Fruit fly (Drosophila melanogaster) whole organism, wandering third instar larva: Measurements from ENCODE around the gene betaNACtes1.

ENCODE experiments used
- OdsH ChIP-seq: fragments of 200-800 bp; sonication (Bioruptor generic); optimal IDR thresholded peaks from 2 replicates; lab custom pipeline; 2016; ENCODE audit warnings: missing biosample characterization, mild to moderate bottlenecking, missing genetic modification characterization
- usp ChIP-seq: fragments of >200 bp; optimal IDR thresholded peaks from 2 replicates; lab custom pipeline; 2017; ENCODE audit warnings: missing biosample characterization, missing genetic modification characterization

DNA sequence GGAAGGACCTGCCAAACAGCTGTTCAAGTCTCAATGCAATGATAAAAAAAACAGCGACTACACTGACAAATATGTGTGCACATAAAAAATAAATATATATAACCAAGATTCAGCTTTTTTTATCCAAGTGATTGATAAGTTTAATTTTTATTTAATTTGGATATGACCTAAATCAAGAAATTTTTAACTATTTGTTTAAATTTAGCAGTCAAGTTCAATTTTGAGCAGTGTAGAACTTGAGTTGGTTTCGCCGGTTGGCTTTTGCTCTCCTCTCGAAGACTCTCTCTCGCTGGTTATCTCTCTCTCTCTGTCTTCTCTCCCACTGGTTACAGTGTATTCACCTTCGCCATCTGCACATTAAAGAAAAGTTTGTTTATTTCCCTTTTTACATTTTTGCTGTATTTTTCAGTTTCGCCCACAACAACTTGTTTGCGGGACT lies 45.6 kb upstream of the betaNACtes1 start:
- TF ChIP-seq OdsH (GFP tag; lab: Kevin White, UChicago) (peak; percentile 97), usp (GFP tag; lab: Kevin White, UChicago) (no peak)
